Worm (Caenorhabditis elegans) whole organism, L3 larva: ENCODE measurements around the gene C52E2.5.

Experiments
- ama-1 ChIP-seq: fragments of 150-350 bp; optimal IDR thresholded peaks from 2 replicates; lab custom pipeline; 2018
- egl-5 ChIP-seq: fragments of 150-350 bp; optimal IDR thresholded peaks from 2 replicates; lab custom pipeline; 2017; ENCODE audit warnings: missing biosample characterization, missing genetic modification reagents, missing genetic modification characterization, inconsistent platforms
- elt-1 ChIP-seq: fragments of 150-350 bp; optimal IDR thresholded peaks from 2 replicates; lab custom pipeline; 2014; ENCODE audit warnings: missing biosample characterization, missing genetic modification characterization
- mdl-1 ChIP-seq: fragments of 150-350 bp; optimal IDR thresholded peaks from 2 replicates; lab custom pipeline; 2014; ENCODE audit warnings: missing biosample characterization, missing genetic modification characterization
- skn-1 ChIP-seq: fragments of 150-350 bp; optimal IDR thresholded peaks from 2 replicates; lab custom pipeline; 2014; ENCODE audit warnings: missing biosample characterization, missing genetic modification characterization
- snpc-4 ChIP-seq: fragments of 150-350 bp; optimal IDR thresholded peaks from 2 replicates; lab custom pipeline; 2014; ENCODE audit warnings: missing biosample characterization, missing genetic modification characterization
- tbx-2 ChIP-seq: sonication (generic microtip); optimal IDR thresholded peaks from 2 replicates; lab custom pipeline; 2016; ENCODE audit warnings: mild to moderate bottlenecking, missing genetic modification characterization, missing compliant biosample characterization
- unc-39 ChIP-seq: sonication (generic microtip); optimal IDR thresholded peaks from 4 replicates; lab custom pipeline; 2017; ENCODE audit warnings: missing biosample characterization, missing genetic modification characterization

The C52E2.5 gene

DNA sequence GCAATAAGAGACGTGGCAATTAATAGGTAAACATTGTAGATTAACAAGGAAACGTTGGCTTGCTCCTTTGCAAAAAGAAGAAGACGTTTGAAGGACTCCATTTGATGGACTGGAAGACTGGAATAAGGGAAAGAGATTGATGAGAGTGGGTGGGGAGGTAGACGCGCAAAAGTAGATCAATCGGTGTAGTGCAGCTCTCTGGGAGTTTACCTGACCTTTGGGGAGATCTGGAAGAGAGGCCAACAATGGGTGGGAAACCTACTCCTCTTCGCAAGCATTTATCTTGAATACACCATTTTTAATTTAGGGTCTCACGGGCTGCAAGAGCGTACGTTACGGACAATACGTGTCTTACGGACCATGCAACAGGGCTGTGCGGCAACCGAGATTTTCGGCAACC is 36.4 kb downstream of the C52E2.5 start, which contains the start of gene C08F1.12:
Gene C08F1.12, minus strand, starts transcription at position 101 of the 400 bp plus-strand sequence.
- no peak for TF ChIP-seq mdl-1 (tag; lab: Kevin White, UChicago)
- TF ChIP-seq unc-39 (tag; lab: Kevin White, UChicago): no peak
- no peak for TF ChIP-seq snpc-4 (tag; lab: Kevin White, UChicago)
- no peak for TF ChIP-seq skn-1 (tag; lab: Kevin White, UChicago)
- no peak for TF ChIP-seq elt-1 (tag; lab: Kevin White, UChicago)
- TF ChIP-seq tbx-2: no peak
- no peak for TF ChIP-seq egl-5 (tag; lab: Kevin White, UChicago)
- TF ChIP-seq ama-1 (lab: Kevin White, UChicago): no peak
- TF ChIP-seq, all 47 proteins: peak for 0
